Worm (Caenorhabditis elegans) whole organism, midembryonic: Measurements from ENCODE around the gene Y22D7AL.4.

Source experiments
- klf-2 ChIP-seq: fragments of 200-800 bp; sonication (Bioruptor generic); conservative IDR thresholded peaks from 2 replicates; pipeline ENCODE4 v1.3.6; 2022; ENCODE audit warnings: missing genetic modification reagents, missing genetic modification characterization, missing compliant biosample characterization
- med-1 ChIP-seq: sonication (generic microtip); optimal IDR thresholded peaks from 2 replicates; lab custom pipeline; 2017; ENCODE audit warnings: missing genetic modification characterization, mild to moderate bottlenecking, missing compliant biosample characterization, antibody characterized with exemption, missing genetic modification reagents; ENCODE audit not compliant: insufficient read depth
- tab-1 ChIP-seq: fragments of 200-800 bp; sonication (Bioruptor generic); IDR thresholded peaks from 2 replicates; pipeline ENCODE4 v1.3.6; 2022; ENCODE audit warnings: missing genetic modification characterization, missing compliant biosample characterization

DNA sequence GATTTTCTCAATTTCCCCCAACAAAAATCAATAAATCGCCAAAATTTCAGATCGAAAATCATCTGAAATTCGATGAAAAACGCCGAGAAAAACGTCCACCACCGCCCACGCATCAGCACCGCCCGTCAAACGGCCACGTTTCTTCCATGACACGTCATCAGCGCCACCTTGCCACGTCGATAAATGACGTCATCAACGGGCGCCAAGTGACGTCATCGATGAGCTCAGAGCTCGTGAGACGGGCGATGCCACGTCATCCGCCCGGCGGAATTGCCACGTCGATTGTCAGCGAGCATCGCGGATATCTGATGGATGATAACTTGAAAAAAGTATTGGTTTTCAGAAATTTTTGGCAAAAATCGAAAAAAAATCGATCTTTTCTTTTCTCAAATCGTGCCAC is 47.4 kb upstream of the Y22D7AL.4 start:
- TF ChIP-seq klf-2 (GFP tag; lab: Robert Waterston, UW) (no peak), tab-1 (GFP tag; lab: Robert Waterston, UW) (no peak), med-1 (GFP tag; lab: Kevin White, UChicago) (no peak)
